Worm (Caenorhabditis elegans): ENCODE data around the gene sdz-6.

- TF ChIP-seq nhr-11 (tag; optimal IDR thresholded peaks at IDR 0.05) (no peak), ztf-11 (tag; optimal IDR thresholded peaks at IDR 0.05) (no peak), crh-2 (tag; optimal IDR thresholded peaks at IDR 0.05) (no peak), ceh-82 (tag; optimal IDR thresholded peaks at IDR 0.05) (no peak), unc-62 (GFP tag; optimal IDR thresholded peaks at IDR 0.05) (no peak), nhr-12 (tag; optimal IDR thresholded peaks at IDR 0.05) (no peak), peb-1 (tag; optimal IDR thresholded peaks at IDR 0.05) (no peak), mdl-1 (tag; optimal IDR thresholded peaks at IDR 0.05) (no peak), snpc-4 (tag; optimal IDR thresholded peaks at IDR 0.05) (no peak), nhr-23 (tag; optimal IDR thresholded peaks at IDR 0.05) (no peak)
Measured at ce11 chrV:19356717-19357116, 36.3 kb downstream of the sdz-6 start.
